Worm (Caenorhabditis elegans): ENCODE measurements around the gene T21B4.15.

ce11 chrII:12460602-12461453, 29.2 kb upstream of the T21B4.15 start, which contains the start of gene tag-280:
- TF ChIP-seq nhr-237 (tag; optimal IDR thresholded peaks at IDR 0.05), result no peak
- no peak for TF ChIP-seq mdt-29 (GFP tag; IDR thresholded peaks at IDR 0.05)
- TF ChIP-seq fos-1 (tag; optimal IDR thresholded peaks at IDR 0.05), result no peak
- no peak for TF ChIP-seq aly-2 (tag; optimal IDR thresholded peaks at IDR 0.05)
- TF ChIP-seq egl-27 (tag; optimal IDR thresholded peaks at IDR 0.05), result no peak
- no peak for TF ChIP-seq nhr-77 (tag; optimal IDR thresholded peaks at IDR 0.05)
- TF ChIP-seq set-16 (GFP tag; IDR thresholded peaks at IDR 0.05), result no peak
- no peak for TF ChIP-seq spr-3 (GFP tag; optimal IDR thresholded peaks at IDR 0.05)
- TF ChIP-seq T26A8.4 (GFP tag; IDR thresholded peaks at IDR 0.05), result no peak
- TF ChIP-seq dpl-1 (GFP tag; optimal IDR thresholded peaks at IDR 0.05), result no peak
- TF ChIP-seq lsy-2 (tag; optimal IDR thresholded peaks at IDR 0.05), result no peak
- TF ChIP-seq nhr-28 (tag; optimal IDR thresholded peaks at IDR 0.05), result no peak
- peak in 1 of 2 experiments; percentile 74 for TF ChIP-seq unc-62 (GFP tag; optimal IDR thresholded peaks at IDR 0.05 in 1 of 2)
- TF ChIP-seq unc-62 (tag; optimal IDR thresholded peaks at IDR 0.05), result no peak
